Fruit fly (Drosophila melanogaster) whole organism, embryonic: Measurements from ENCODE around the gene DnaJ-H.

Experiments
- Bgb ChIP-seq: fragments of 200-800 bp; sonication (Bioruptor generic); IDR thresholded peaks from 2 replicates; pipeline ENCODE4 v1.3.6; 2022; ENCODE audit warnings: missing biosample characterization, missing genetic modification characterization; ENCODE audit not compliant: partially characterized antibody
- CG10979 ChIP-seq: fragments of 200-800 bp; sonication (Bioruptor generic); optimal IDR thresholded peaks from 2 replicates; lab custom pipeline; 2018; ENCODE audit warnings: missing biosample characterization, mild to moderate bottlenecking, missing genetic modification characterization, moderate library complexity
- CG11695 ChIP-seq: fragments of 200-800 bp; sonication (Bioruptor generic); IDR thresholded peaks from 3 replicates; pipeline ENCODE4 v1.3.6; 2022; ENCODE audit warnings: missing biosample characterization, missing genetic modification characterization
- CG11696 ChIP-seq: fragments of 200-800 bp; sonication (Bioruptor generic); IDR thresholded peaks from 2 replicates; pipeline ENCODE4 v1.3.6; 2022; ENCODE audit warnings: missing biosample characterization, missing genetic modification characterization
- CG12104 ChIP-seq: fragments of 200-800 bp; sonication (Bioruptor generic); optimal IDR thresholded peaks from 3 replicates; lab custom pipeline; 2016; ENCODE audit warnings: missing biosample characterization, missing genetic modification characterization
- CG13424 ChIP-seq: fragments of 200-800 bp; sonication (Bioruptor generic); optimal IDR thresholded peaks from 2 replicates; lab custom pipeline; 2019; ENCODE audit warnings: missing biosample characterization, mild to moderate bottlenecking, missing genetic modification characterization, moderate library complexity
- CG17328 ChIP-seq: fragments of 200-800 bp; sonication (Bioruptor generic); IDR thresholded peaks from 2 replicates; pipeline ENCODE4 v1.3.6; 2022; ENCODE audit warnings: missing biosample characterization, missing genetic modification characterization
- CG17568 ChIP-seq: fragments of 200-800 bp; sonication (Bioruptor generic); optimal IDR thresholded peaks from 2 replicates; lab custom pipeline; 2018; ENCODE audit warnings: missing biosample characterization, mild to moderate bottlenecking, missing genetic modification characterization, moderate library complexity
- CG18011 ChIP-seq: fragments of 200-800 bp; sonication (Bioruptor generic); optimal IDR thresholded peaks from 2 replicates; lab custom pipeline; 2017; ENCODE audit warnings: missing biosample characterization, missing genetic modification characterization, mild to moderate bottlenecking, moderate library complexity, missing genotype
- CG1832 ChIP-seq: fragments of 200-800 bp; sonication (Bioruptor generic); optimal IDR thresholded peaks from 2 replicates; lab custom pipeline; 2017; ENCODE audit warnings: missing biosample characterization, mild to moderate bottlenecking, missing genetic modification characterization, inconsistent platforms
- CG31224 ChIP-seq: fragments of 200-800 bp; sonication (Bioruptor generic); IDR thresholded peaks from 2 replicates; pipeline ENCODE4 v1.3.6; 2022; ENCODE audit warnings: missing biosample characterization, missing genetic modification characterization
- CG32532 ChIP-seq: fragments of 200-800 bp; sonication (Bioruptor generic); IDR thresholded peaks from 2 replicates; pipeline ENCODE4 v1.3.6; 2022; ENCODE audit warnings: missing biosample characterization, missing genetic modification characterization
- CG32772 ChIP-seq: fragments of 200-800 bp; sonication (Bioruptor generic); IDR thresholded peaks from 2 replicates; pipeline ENCODE4 v1.3.6; 2022; ENCODE audit warnings: missing biosample characterization, missing genetic modification characterization
- CG34422 ChIP-seq: fragments of 200-800 bp; sonication (Bioruptor generic); IDR thresholded peaks from 3 replicates; pipeline ENCODE4 v1.3.6; 2022; ENCODE audit warnings: missing biosample characterization, missing genetic modification characterization
- CG6765 ChIP-seq: fragments of 200-800 bp; sonication (Bioruptor generic); optimal IDR thresholded peaks from 3 replicates; lab custom pipeline; 2017; ENCODE audit warnings: missing biosample characterization, mild to moderate bottlenecking, missing genetic modification characterization
- CG7271 ChIP-seq: fragments of 200-800 bp; sonication (Bioruptor generic); optimal IDR thresholded peaks from 2 replicates; lab custom pipeline; 2018; ENCODE audit warnings: missing biosample characterization, mild to moderate bottlenecking, missing genetic modification characterization, moderate library complexity
- CG9609 ChIP-seq: fragments of 200-800 bp; sonication (Bioruptor generic); optimal IDR thresholded peaks from 3 replicates; lab custom pipeline; 2016; ENCODE audit warnings: missing biosample characterization, missing genetic modification characterization
- CkIIα-i1 ChIP-seq: fragments of 200-800 bp; sonication (Bioruptor generic); IDR thresholded peaks from 2 replicates; pipeline ENCODE4 v1.3.6; 2022; ENCODE audit warnings: missing biosample characterization, missing genetic modification characterization
- D ChIP-seq, 2 experiments: fragments of 200-800 bp in 1 of 2; fragments of >200 bp in 1 of 2; sonication (Bioruptor generic) in 1 of 2; optimal IDR thresholded peaks; 2 replicates in 1 of 2; 3 replicates in 1 of 2; lab custom pipeline; 2017; ENCODE audit warnings: mild to moderate bottlenecking in 1 of 2, missing biosample characterization in 1 of 2, missing genetic modification characterization in 1 of 2, missing genetic modification reagents in 1 of 2
- Dfd ChIP-seq, 2 experiments: fragments of >200 bp; optimal IDR thresholded peaks; 2 replicates each; lab custom pipeline; 2017; ENCODE audit warnings: missing biosample characterization in 2 of 2, missing genetic modification characterization in 2 of 2
- Dp ChIP-seq: fragments of 200-800 bp; sonication (Bioruptor generic); optimal IDR thresholded peaks from 2 replicates; lab custom pipeline; 2018; ENCODE audit warnings: missing biosample characterization, mild to moderate bottlenecking, missing genetic modification characterization, moderate library complexity
- Ets97D ChIP-seq: fragments of 200-800 bp; sonication (Bioruptor generic); optimal IDR thresholded peaks from 3 replicates; lab custom pipeline; 2016; ENCODE audit warnings: missing biosample characterization, missing genetic modification characterization
- Hsf ChIP-seq: fragments of 200-800 bp; sonication (Bioruptor generic); optimal IDR thresholded peaks from 3 replicates; lab custom pipeline; 2016; ENCODE audit warnings: missing biosample characterization, missing genetic modification characterization
- Lpt ChIP-seq: fragments of >200 bp; optimal IDR thresholded peaks from 2 replicates; lab custom pipeline; 2018; ENCODE audit warnings: missing biosample characterization, missing genetic modification characterization
- Neu2 ChIP-seq: fragments of 200-800 bp; sonication (Bioruptor generic); optimal IDR thresholded peaks from 3 replicates; lab custom pipeline; 2016; ENCODE audit warnings: missing biosample characterization, missing genetic modification characterization, borderline replicate concordance
- PHDP ChIP-seq: fragments of 200-800 bp; sonication (Bioruptor generic); optimal IDR thresholded peaks from 3 replicates; lab custom pipeline; 2018; ENCODE audit warnings: missing biosample characterization, mild to moderate bottlenecking, missing genetic modification characterization, moderate library complexity
- Rx ChIP-seq: fragments of 200-800 bp; sonication (Bioruptor generic); IDR thresholded peaks from 2 replicates; pipeline ENCODE4 v1.3.6; 2022; ENCODE audit warnings: missing biosample characterization, missing genetic modification characterization
- Ssrp ChIP-seq: fragments of 200-800 bp; sonication (Bioruptor generic); optimal IDR thresholded peaks from 2 replicates; lab custom pipeline; 2018; ENCODE audit warnings: missing biosample characterization, mild to moderate bottlenecking, missing genetic modification characterization, moderate library complexity
- Xrp1 ChIP-seq: fragments of 200-800 bp; sonication (Bioruptor generic); IDR thresholded peaks from 2 replicates; pipeline ENCODE4 v1.3.6; 2022; ENCODE audit warnings: missing biosample characterization, missing genetic modification characterization
- ac ChIP-seq: fragments of 200-800 bp; sonication (Bioruptor generic); optimal IDR thresholded peaks from 3 replicates; lab custom pipeline; 2017; ENCODE audit warnings: missing biosample characterization, mild to moderate bottlenecking, missing genetic modification characterization
- ato ChIP-seq: fragments of 200-800 bp; sonication (Bioruptor generic); IDR thresholded peaks from 2 replicates; pipeline ENCODE4 v1.3.6; 2022; ENCODE audit warnings: missing biosample characterization, missing genetic modification characterization; ENCODE audit not compliant: partially characterized antibody
- ci ChIP-seq: fragments of 200-800 bp; sonication (Bioruptor generic); IDR thresholded peaks from 3 replicates; pipeline ENCODE4 v1.3.6; 2022; ENCODE audit warnings: missing biosample characterization, missing genetic modification characterization
- crol ChIP-seq: fragments of 200-800 bp; sonication (Bioruptor generic); IDR thresholded peaks from 2 replicates; pipeline ENCODE4 v1.3.6; 2022; ENCODE audit warnings: missing biosample characterization, missing genetic modification characterization
- dimm ChIP-seq: fragments of 200-800 bp; sonication (Bioruptor generic); IDR thresholded peaks from 2 replicates; pipeline ENCODE4 v1.3.6; 2022; ENCODE audit warnings: missing biosample characterization, missing genetic modification characterization
- exex ChIP-seq: fragments of 200-800 bp; sonication (Bioruptor generic); optimal IDR thresholded peaks from 4 replicates; lab custom pipeline; 2018; ENCODE audit warnings: missing biosample characterization, mild to moderate bottlenecking, missing genetic modification characterization, moderate library complexity
- ind ChIP-seq: fragments of 200-800 bp; sonication (Bioruptor generic); optimal IDR thresholded peaks from 3 replicates; lab custom pipeline; 2016; ENCODE audit warnings: missing biosample characterization, missing genetic modification characterization
- inv ChIP-seq: fragments of 200-800 bp; sonication (Bioruptor generic); IDR thresholded peaks from 2 replicates; pipeline ENCODE4 v1.3.6; 2022; ENCODE audit warnings: missing biosample characterization, missing genetic modification characterization; ENCODE audit not compliant: partially characterized antibody
- lilli ChIP-seq: fragments of 200-800 bp; sonication (Bioruptor generic); optimal IDR thresholded peaks from 3 replicates; lab custom pipeline; 2016; ENCODE audit warnings: missing biosample characterization, missing genetic modification characterization
- nerfin-1 ChIP-seq: fragments of 200-800 bp; sonication (Bioruptor generic); optimal IDR thresholded peaks from 3 replicates; lab custom pipeline; 2019; ENCODE audit warnings: missing biosample characterization, mild to moderate bottlenecking, missing genetic modification characterization, moderate library complexity
- oc ChIP-seq: fragments of 200-800 bp; sonication (Bioruptor generic); optimal IDR thresholded peaks from 2 replicates; lab custom pipeline; 2018; ENCODE audit warnings: missing biosample characterization, mild to moderate bottlenecking, missing genetic modification characterization, moderate library complexity
- pb ChIP-seq: fragments of 200-800 bp; sonication (Bioruptor generic); optimal IDR thresholded peaks from 3 replicates; lab custom pipeline; 2016; ENCODE audit warnings: missing biosample characterization, missing genetic modification characterization
- pita ChIP-seq: fragments of 200-800 bp; sonication (Bioruptor generic); optimal IDR thresholded peaks from 2 replicates; lab custom pipeline; 2017; ENCODE audit warnings: missing biosample characterization, mild to moderate bottlenecking, missing genetic modification characterization
- pnt ChIP-seq: fragments of 200-800 bp; sonication (Bioruptor generic); optimal IDR thresholded peaks from 3 replicates; lab custom pipeline; 2016; ENCODE audit warnings: missing biosample characterization, missing genetic modification characterization
- pum ChIP-seq: fragments of 200-800 bp; sonication (Bioruptor generic); optimal IDR thresholded peaks from 2 replicates; lab custom pipeline; 2016; ENCODE audit warnings: missing biosample characterization, missing genetic modification characterization
- rib ChIP-seq: fragments of 200-800 bp; sonication (Bioruptor generic); IDR thresholded peaks from 2 replicates; pipeline ENCODE4 v1.3.6; 2022; ENCODE audit warnings: missing biosample characterization, missing genetic modification characterization
- shn ChIP-seq: fragments of 200-800 bp; sonication (Bioruptor generic); optimal IDR thresholded peaks from 3 replicates; lab custom pipeline; 2016; ENCODE audit warnings: missing biosample characterization, missing genetic modification characterization
- usp ChIP-seq: fragments of >200 bp; optimal IDR thresholded peaks from 2 replicates; lab custom pipeline; 2017; ENCODE audit warnings: missing biosample characterization, missing genetic modification characterization
- vvl ChIP-seq: fragments of 200-800 bp; sonication (Bioruptor generic); IDR thresholded peaks from 2 replicates; pipeline ENCODE4 v1.3.6; 2022; ENCODE audit warnings: missing biosample characterization, missing genetic modification characterization
- wdn ChIP-seq: fragments of 200-800 bp; sonication (Bioruptor generic); IDR thresholded peaks from 2 replicates; pipeline ENCODE4 v1.3.6; 2022; ENCODE audit warnings: missing biosample characterization, missing genetic modification characterization
- z ChIP-seq: fragments of 200-800 bp; sonication (Bioruptor generic); IDR thresholded peaks from 3 replicates; pipeline ENCODE4 v1.3.6; 2022; ENCODE audit warnings: missing biosample characterization, missing genetic modification characterization
- zen ChIP-seq: fragments of 200-800 bp; sonication (Bioruptor generic); optimal IDR thresholded peaks from 3 replicates; lab custom pipeline; 2018; ENCODE audit warnings: missing biosample characterization, mild to moderate bottlenecking, missing genetic modification characterization, moderate library complexity

Gene DnaJ-H

DNA sequence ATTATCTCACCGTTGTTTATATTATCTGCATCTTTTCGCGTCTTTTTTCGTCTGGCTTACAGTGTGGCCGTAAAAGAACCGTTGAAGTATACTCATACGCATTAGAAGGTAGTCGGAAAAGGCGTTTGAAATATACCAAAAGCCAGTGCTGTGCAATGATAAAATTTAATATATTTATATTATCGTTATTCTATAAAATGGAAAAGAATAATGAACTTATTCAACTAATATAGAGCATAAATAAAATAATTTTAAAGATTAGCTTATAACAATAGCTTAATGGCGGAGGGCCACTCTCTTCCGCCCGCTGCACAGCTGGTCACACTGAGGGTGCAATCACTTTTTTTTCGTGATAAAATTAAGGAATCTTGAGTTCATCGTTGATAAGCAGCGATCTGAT, 26.0 kb upstream of the DnaJ-H start, which contains the start of the genes CG16974 and Edem2 (continued):
- no peak for TF ChIP-seq D (optimal IDR thresholded peaks at IDR 0.05; lab: Kevin White, UChicago)
- TF ChIP-seq D (GFP tag; optimal IDR thresholded peaks at IDR 0.05; lab: Kevin White, UChicago): no peak
- TF ChIP-seq wdn (GFP tag; lab: Robert Waterston, UW): peak; percentile 78
- TF ChIP-seq exex (tag; lab: Kevin White, UChicago): no peak
- TF ChIP-seq nerfin-1 (tag; lab: Kevin White, UChicago): no peak
- peak; percentile 65 for TF ChIP-seq rib (GFP tag; lab: Robert Waterston, UW)
- peak; percentile 73 for TF ChIP-seq CG13424 (tag; lab: Kevin White, UChicago)
- TF ChIP-seq pum: no peak
- TF ChIP-seq ind: peak; percentile 83
- TF ChIP-seq CkIIα-i1: no peak
- TF ChIP-seq CG12104 (GFP tag; lab: Kevin White, UChicago): peak; percentile 60
- peak; percentile 27 for TF ChIP-seq pnt (GFP tag; lab: Kevin White, UChicago)
- no peak for TF ChIP-seq shn
- peak; percentile 86 for TF ChIP-seq vvl (GFP tag; lab: Robert Waterston, UW)
- TF ChIP-seq crol (GFP tag; lab: Robert Waterston, UW): no peak
- no peak for TF ChIP-seq pb (GFP tag; lab: Kevin White, UChicago)
- TF ChIP-seq ato (GFP tag; lab: Robert Waterston, UW): no peak
- no peak for TF ChIP-seq pita (GFP tag; lab: Kevin White, UChicago)
- TF ChIP-seq CG6765 (GFP tag; lab: Kevin White, UChicago): no peak
- TF ChIP-seq oc (tag; lab: Kevin White, UChicago): no peak
- peak; percentile 85 for TF ChIP-seq zen (tag; lab: Kevin White, UChicago)
- peak; percentile 60 for TF ChIP-seq Ssrp (tag; lab: Kevin White, UChicago)
- no peak for TF ChIP-seq CG17568 (GFP tag; lab: Kevin White, UChicago)
- peak; percentile 29 for TF ChIP-seq Dp (GFP tag; lab: Kevin White, UChicago)
- peak; percentile 73 for TF ChIP-seq CG11695 (GFP tag; lab: Robert Waterston, UW)
- TF ChIP-seq Dfd (GFP tag; optimal IDR thresholded peaks at IDR 0.05; lab: Kevin White, UChicago): no peak
- TF ChIP-seq Neu2: no peak
- TF ChIP-seq Hsf (GFP tag; lab: Kevin White, UChicago): peak; percentile 63
- TF ChIP-seq CG9609 (GFP tag; lab: Kevin White, UChicago): no peak
- TF ChIP-seq CG10979 (tag; lab: Kevin White, UChicago): peak; percentile 60
- peak; percentile 71 for TF ChIP-seq CG32532 (GFP tag; lab: Robert Waterston, UW)
- peak; percentile 61 for TF ChIP-seq CG18011 (GFP tag; lab: Kevin White, UChicago)
- TF ChIP-seq CG31224 (GFP tag; lab: Robert Waterston, UW): peak; percentile 72
- TF ChIP-seq CG34422: peak; percentile 84
- TF ChIP-seq Rx (GFP tag; lab: Robert Waterston, UW): peak; percentile 49
- TF ChIP-seq dimm (GFP tag; lab: Robert Waterston, UW): no peak
- no peak for TF ChIP-seq CG11696 (GFP tag; lab: Robert Waterston, UW)
- TF ChIP-seq PHDP (tag; lab: Kevin White, UChicago): no peak
- no peak for TF ChIP-seq inv (GFP tag; lab: Robert Waterston, UW)
- peak; percentile 85 for TF ChIP-seq CG32772
- no peak for TF ChIP-seq z
- no peak for TF ChIP-seq Lpt
- TF ChIP-seq Bgb (GFP tag; lab: Robert Waterston, UW): no peak
- TF ChIP-seq CG7271 (tag; lab: Kevin White, UChicago): peak; percentile 87
- TF ChIP-seq Ets97D (GFP tag; lab: Kevin White, UChicago): peak; percentile 56
- TF ChIP-seq ac (GFP tag; lab: Kevin White, UChicago): no peak
- peak; percentile 79 for TF ChIP-seq lilli (GFP tag; lab: Kevin White, UChicago)
- TF ChIP-seq Xrp1 (GFP tag; lab: Robert Waterston, UW): peak; percentile 85
- TF ChIP-seq CG1832 (GFP tag; lab: Kevin White, UChicago): no peak
- TF ChIP-seq CG17328 (GFP tag; lab: Robert Waterston, UW): peak; percentile 70
- peak; percentile 80 for TF ChIP-seq ci
- TF ChIP-seq usp (GFP tag; lab: Kevin White, UChicago): no peak
